Fruit fly (Drosophila melanogaster): ENCODE data around the gene Drsl3.

Drsl3 gene

dm6 chr3L:3300345-3300744 lies 14.5 kb upstream of the Drsl3 start (continued):
- TF ChIP-seq sob (GFP tag; IDR thresholded peaks at IDR 0.05) (peak; percentile 72), CG1602 (GFP tag; optimal IDR thresholded peaks at IDR 0.05) (peak; percentile 29), E2f1 (GFP tag; IDR thresholded peaks at IDR 0.05) (no peak), crol (GFP tag; IDR thresholded peaks at IDR 0.05) (no peak), wek (GFP tag; optimal IDR thresholded peaks at IDR 0.05) (peak; percentile 19), Camta (GFP tag; optimal IDR thresholded peaks at IDR 0.05) (peak; percentile 58), CG18619 (GFP tag; optimal IDR thresholded peaks at IDR 0.05) (peak; percentile 1), CG7745 (tag; optimal IDR thresholded peaks at IDR 0.05) (no peak), CG8359 (GFP tag; optimal IDR thresholded peaks at IDR 0.05; ENCODE audit: borderline replicate concordance) (peak; percentile 18), CG30431 (GFP tag; optimal IDR thresholded peaks at IDR 0.05) (peak; percentile 16), sr (GFP tag; IDR thresholded peaks at IDR 0.05) (0 out of 3 replicates have a peak, but pooled peaks have one; percentile 35), her (GFP tag; optimal IDR thresholded peaks at IDR 0.05) (no peak), schlank (tag; optimal IDR thresholded peaks at IDR 0.05) (no peak), CG5180 (GFP tag; optimal IDR thresholded peaks at IDR 0.05) (peak; percentile 44), CG8388 (GFP tag; optimal IDR thresholded peaks at IDR 0.05) (peak; percentile 63), CG3163 (GFP tag; optimal IDR thresholded peaks at IDR 0.05) (no peak), CG14965 (GFP tag; optimal IDR thresholded peaks at IDR 0.05; ENCODE audit: borderline replicate concordance) (peak; percentile 31), mirr (GFP tag; optimal IDR thresholded peaks at IDR 0.05) (no peak), CG15011 (GFP tag; optimal IDR thresholded peaks at IDR 0.05) (no peak), CG12236 (GFP tag; optimal IDR thresholded peaks at IDR 0.05) (no peak), NFAT (GFP tag; IDR thresholded peaks at IDR 0.05) (no peak), vvl (GFP tag; IDR thresholded peaks at IDR 0.05) (peak; percentile 85), Chrac-16 (GFP tag; optimal IDR thresholded peaks at IDR 0.05) (peak; percentile 33), E2f2 (GFP tag; IDR thresholded peaks at IDR 0.05) (peak; percentile 43; the same call in 1 of the 2 replicates), CG8944 (GFP tag; optimal IDR thresholded peaks at IDR 0.05) (no peak), Opbp (GFP tag; IDR thresholded peaks at IDR 0.05; ENCODE audit: partially characterized antibody) (no peak), Xbp1 (GFP tag; optimal IDR thresholded peaks at IDR 0.05) (peak; percentile 49), Trl (optimal IDR thresholded peaks at IDR 0.05) (no peak), Trl (GFP tag; optimal IDR thresholded peaks at IDR 0.05) (peak; percentile 3), CG1792 (GFP tag; optimal IDR thresholded peaks at IDR 0.05) (peak; percentile 6), CG4820 (GFP tag; optimal IDR thresholded peaks at IDR 0.05) (peak; percentile 62), CG14050 (GFP tag; IDR thresholded peaks at IDR 0.05) (peak; percentile 61), fd96Cb (tag; optimal IDR thresholded peaks at IDR 0.05) (peak; percentile 71), Bdp1 (GFP tag; optimal IDR thresholded peaks at IDR 0.05) (peak; percentile 25), jing (GFP tag; optimal IDR thresholded peaks at IDR 0.05) (no peak), en (GFP tag; optimal IDR thresholded peaks at IDR 0.05) (peak; percentile 40), CG8290 (GFP tag; optimal IDR thresholded peaks at IDR 0.05) (no peak), CG8290 (tag; optimal IDR thresholded peaks at IDR 0.05) (no peak), CG2889 (GFP tag; IDR thresholded peaks at IDR 0.05) (0 out of 3 replicates have a peak, but pooled peaks have one; percentile 33), CG34224 (GFP tag; IDR thresholded peaks at IDR 0.05; ENCODE audit: partially characterized antibody) (no peak), Meics (GFP tag; optimal IDR thresholded peaks at IDR 0.05) (no peak), ems (GFP tag; optimal IDR thresholded peaks at IDR 0.05) (peak; percentile 8), kah (GFP tag; optimal IDR thresholded peaks at IDR 0.05) (peak; percentile 25), CG31441 (GFP tag; IDR thresholded peaks at IDR 0.05) (peak; percentile 81), trh (GFP tag; optimal IDR thresholded peaks at IDR 0.05) (peak; percentile 3), slbo (GFP tag; IDR thresholded peaks at IDR 0.05) (peak; percentile 66), Atf6 (GFP tag; IDR thresholded peaks at IDR 0.05) (peak; percentile 57; the same call in 1 of the 2 replicates), shn (GFP tag; optimal IDR thresholded peaks at IDR 0.05) (peak; percentile 7), Fer3 (tag; optimal IDR thresholded peaks at IDR 0.05) (peak; percentile 64), zen (tag; optimal IDR thresholded peaks at IDR 0.05) (peak; percentile 10), da (GFP tag; optimal IDR thresholded peaks at IDR 0.05) (no peak), CG7556 (GFP tag; optimal IDR thresholded peaks at IDR 0.05) (peak; percentile 53)
